Worm (Caenorhabditis elegans): Measurements from ENCODE around the gene srd-58.

ce11 chrII:7196040-7196439, 8.8 kb downstream of the srd-58 start, which contains the start of gene maoc-1:
- TF ChIP-seq unc-39 (tag; optimal IDR thresholded peaks at IDR 0.05): no peak
- TF ChIP-seq nhr-12 (tag; optimal IDR thresholded peaks at IDR 0.05): no peak

Measured in whole organism, mixed stage, embryonic.